Fruit fly (Drosophila melanogaster): ENCODE measurements around the gene CG34041.
A peak's percentile ranks its signal among the peaks of the same experiment; 100 is the strongest.

CG34041 gene

DNA sequence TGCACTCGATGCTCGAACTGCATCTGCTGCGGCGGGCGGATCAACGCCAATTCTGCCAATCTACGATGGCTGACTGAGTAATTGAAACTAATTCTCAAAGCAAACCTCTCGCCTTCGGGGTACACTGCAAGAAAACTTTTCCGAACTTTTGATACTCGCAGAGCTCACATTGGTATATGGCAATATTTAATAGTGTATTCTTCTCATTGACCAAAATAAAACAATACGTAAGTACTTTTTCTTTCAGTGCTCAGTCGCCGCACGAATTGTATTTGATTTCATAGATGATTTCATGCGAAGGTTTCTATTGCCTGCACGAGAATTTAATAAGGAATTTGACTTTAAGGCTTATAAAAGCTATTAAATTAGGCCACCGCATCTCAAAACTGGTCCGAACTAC, 17.8 kb downstream of the CG34041 start:
- no peak for TF ChIP-seq CG8478 (optimal IDR thresholded peaks at IDR 0.05)

DNA sequence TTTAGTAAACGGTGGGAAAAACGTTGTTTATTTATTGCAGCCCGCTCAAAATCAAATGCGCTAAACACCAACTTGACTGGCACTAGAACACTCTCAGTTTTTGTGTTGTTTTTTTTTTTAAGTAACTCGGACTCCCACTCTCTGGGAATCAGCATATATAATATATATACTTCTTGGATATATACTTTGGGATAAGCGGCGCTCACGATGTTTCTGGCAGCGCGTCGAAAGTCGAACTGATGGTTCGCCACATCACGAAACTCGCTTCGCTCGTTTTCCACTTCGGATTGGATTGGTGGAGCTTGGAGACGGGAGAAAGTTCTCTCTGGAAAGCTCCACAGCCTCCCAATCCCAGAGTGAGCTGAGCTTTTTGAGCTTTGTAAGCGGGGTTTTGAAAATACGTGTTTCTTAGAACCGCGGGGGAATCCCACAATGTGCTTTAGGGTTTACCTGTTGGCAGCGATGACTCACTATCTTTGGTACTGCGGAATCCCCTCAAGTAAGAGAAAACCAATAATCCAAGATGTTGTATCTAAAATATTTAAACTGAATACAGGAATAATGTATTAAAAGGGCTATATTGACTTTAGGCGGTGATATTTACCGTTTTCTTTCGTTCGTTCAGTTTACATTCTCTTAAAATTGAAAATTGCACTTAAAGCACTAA, 19.1 kb downstream of the CG34041 start, which contains the start of gene jdp:
Gene jdp, minus strand, starts transcription at position 239 of the 667 bp plus-strand sequence.
- TF ChIP-seq CG8478 (optimal IDR thresholded peaks at IDR 0.05) (no peak), Dll (optimal IDR thresholded peaks at IDR 0.05) (no peak), pan (optimal IDR thresholded peaks at IDR 0.05) (no peak), EcR (GFP tag; optimal IDR thresholded peaks at IDR 0.05) (no peak), psq (optimal IDR thresholded peaks at IDR 0.05) (no peak), usp (GFP tag; optimal IDR thresholded peaks at IDR 0.05) (no peak)

DNA sequence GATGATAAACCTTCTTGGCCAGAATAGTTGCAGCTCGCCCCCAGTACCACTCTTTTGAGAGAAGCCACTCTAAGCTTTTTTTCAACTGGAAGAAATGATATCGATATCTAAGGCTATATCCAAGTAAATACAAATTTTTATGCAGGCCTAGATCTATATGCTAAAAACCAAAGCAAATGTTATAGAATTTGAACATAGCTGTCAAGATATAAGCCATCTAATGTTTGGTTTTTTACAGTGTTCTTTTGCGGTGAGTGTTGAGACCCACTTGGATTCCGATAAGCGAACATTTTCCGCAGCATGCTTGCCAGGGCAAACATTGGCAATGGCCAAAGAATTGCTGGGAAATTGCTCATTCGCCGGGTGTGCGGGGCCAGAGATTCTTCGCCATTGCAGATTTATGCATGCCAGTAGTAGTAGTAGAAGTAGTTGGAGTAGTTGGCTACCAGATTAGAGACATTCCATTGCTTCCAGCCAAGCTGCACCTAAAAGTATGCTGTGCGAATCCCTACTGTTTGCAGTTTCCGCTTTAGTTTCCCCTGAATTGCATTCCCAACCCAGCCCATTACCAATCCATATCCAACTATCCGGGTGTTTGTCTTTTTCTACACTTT, 21.0 kb downstream of the CG34041 start:
- no peak for TF ChIP-seq EcR (GFP tag; optimal IDR thresholded peaks at IDR 0.05)
- TF ChIP-seq pan (optimal IDR thresholded peaks at IDR 0.05), result no peak
- no peak for TF ChIP-seq psq (optimal IDR thresholded peaks at IDR 0.05)
- TF ChIP-seq usp (GFP tag; optimal IDR thresholded peaks at IDR 0.05), result no peak
- TF ChIP-seq CG8478 (optimal IDR thresholded peaks at IDR 0.05), result no peak

DNA sequence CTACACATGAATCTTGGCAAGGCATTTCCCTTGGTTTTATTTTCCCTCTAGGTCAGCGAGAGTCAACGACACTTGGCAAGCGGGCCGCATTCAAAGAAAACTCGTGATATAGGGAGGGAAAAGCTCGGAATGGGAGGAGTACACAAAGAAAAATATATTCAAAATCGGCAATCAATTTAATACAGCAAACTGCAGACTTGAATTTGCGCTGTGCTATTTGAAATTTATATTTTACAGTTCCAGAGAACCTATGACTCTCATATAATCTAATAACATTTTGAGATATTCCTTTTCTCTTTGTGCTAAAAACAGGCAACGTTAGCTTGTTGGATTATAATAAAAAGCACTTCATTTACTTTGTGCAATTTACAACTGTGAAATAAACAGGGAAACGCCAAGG, 21.7 kb downstream of the CG34041 start:
- TF ChIP-seq CG8478 (optimal IDR thresholded peaks at IDR 0.05) (no peak), psq (optimal IDR thresholded peaks at IDR 0.05) (no peak), Dll (optimal IDR thresholded peaks at IDR 0.05) (no peak), EcR (GFP tag; optimal IDR thresholded peaks at IDR 0.05) (no peak), usp (GFP tag; optimal IDR thresholded peaks at IDR 0.05) (no peak), pan (optimal IDR thresholded peaks at IDR 0.05) (no peak)

DNA sequence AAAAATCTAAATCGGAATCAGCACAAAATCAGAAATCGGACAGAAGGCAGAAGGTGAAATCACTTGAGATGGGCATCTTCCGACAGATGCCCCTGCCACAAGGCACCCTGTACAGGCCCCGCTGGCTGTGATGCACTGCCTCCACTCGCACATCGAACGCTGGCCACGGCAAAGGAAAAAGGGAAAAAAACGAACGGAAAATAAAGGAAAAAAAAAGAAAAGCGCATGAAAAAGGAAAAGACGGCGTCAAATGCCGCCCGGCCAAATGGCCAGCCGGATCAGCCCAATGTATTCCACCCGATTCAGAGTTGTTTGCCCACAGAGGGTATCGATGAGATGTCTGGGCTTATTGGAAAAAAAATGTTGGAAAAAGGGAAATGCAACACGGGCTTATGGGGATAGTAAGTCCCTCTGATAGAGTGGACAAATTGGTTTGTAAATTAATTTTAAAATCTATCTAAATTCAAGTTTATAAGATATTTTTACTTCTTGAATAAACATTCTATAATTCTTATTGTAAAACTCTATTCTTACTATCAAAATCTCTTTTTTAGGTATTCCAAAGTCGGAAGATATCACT, 23.4 kb downstream of the CG34041 start:
- TF ChIP-seq EcR (GFP tag; optimal IDR thresholded peaks at IDR 0.05) (no peak), psq (optimal IDR thresholded peaks at IDR 0.05) (no peak), Dll (optimal IDR thresholded peaks at IDR 0.05) (no peak), pan (optimal IDR thresholded peaks at IDR 0.05) (no peak), usp (GFP tag; optimal IDR thresholded peaks at IDR 0.05) (no peak), CG8478 (optimal IDR thresholded peaks at IDR 0.05) (no peak)

DNA sequence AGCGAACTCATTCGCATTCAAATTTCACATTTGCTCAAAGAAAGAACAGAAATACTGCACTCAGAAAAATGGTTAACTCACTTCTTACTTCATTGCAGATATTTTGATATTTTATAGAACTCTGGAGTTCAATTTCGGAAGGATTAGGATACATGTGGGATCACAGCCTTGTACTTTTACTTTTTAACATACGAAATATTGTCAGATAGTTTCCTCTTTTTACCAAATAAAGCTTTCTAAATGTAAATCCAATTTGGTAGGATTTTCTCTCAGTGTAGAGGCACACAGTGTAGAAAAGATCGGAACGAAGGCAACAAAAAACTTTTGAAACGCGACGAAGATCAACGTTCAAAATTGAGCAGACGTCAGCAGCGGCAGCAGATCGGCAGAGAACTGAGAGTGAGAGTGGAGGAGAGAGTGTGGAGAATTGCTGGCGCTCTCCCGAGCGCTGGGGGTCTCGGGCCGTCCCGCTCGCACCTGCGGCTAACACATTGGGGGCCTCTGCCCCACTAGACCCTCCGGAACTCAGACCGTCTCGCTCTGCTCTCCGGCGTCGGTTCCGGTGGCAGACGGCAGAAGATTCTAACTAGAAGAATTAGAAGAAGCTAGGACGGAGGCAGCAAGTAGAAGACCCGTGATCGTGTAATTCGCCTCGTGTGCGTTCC, 24.3 kb downstream of the CG34041 start, which contains the start of gene tmod:
Gene tmod, plus strand, starts transcription at position 619 of the 665 bp plus-strand sequence.
- TF ChIP-seq Dll (optimal IDR thresholded peaks at IDR 0.05) (peak; percentile 82), psq (optimal IDR thresholded peaks at IDR 0.05) (no peak)

DNA sequence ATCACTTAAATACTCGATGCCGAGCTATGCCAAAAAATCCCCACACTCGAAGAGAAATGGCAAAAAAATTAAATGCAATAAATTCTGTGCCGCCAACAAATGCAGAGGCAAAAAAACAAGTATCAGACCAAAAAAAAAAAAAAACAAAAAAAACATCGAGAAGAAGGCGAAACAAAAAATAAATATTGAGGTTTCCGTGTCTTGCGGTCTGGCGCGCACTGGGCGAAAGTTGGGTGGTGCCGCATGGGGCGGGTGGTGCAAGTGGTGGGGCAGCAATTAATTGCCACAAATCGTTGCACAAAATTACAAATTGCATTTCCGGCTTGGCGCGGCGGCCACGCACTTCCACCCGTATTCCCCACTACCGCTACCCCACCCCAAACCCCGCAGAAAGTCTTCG, 26.6 kb downstream of the CG34041 start:
- TF ChIP-seq CG8478 (optimal IDR thresholded peaks at IDR 0.05) (no peak), EcR (GFP tag; optimal IDR thresholded peaks at IDR 0.05) (no peak), pan (optimal IDR thresholded peaks at IDR 0.05) (no peak), psq (optimal IDR thresholded peaks at IDR 0.05) (no peak), Dll (optimal IDR thresholded peaks at IDR 0.05) (no peak), usp (GFP tag; optimal IDR thresholded peaks at IDR 0.05) (no peak)

DNA sequence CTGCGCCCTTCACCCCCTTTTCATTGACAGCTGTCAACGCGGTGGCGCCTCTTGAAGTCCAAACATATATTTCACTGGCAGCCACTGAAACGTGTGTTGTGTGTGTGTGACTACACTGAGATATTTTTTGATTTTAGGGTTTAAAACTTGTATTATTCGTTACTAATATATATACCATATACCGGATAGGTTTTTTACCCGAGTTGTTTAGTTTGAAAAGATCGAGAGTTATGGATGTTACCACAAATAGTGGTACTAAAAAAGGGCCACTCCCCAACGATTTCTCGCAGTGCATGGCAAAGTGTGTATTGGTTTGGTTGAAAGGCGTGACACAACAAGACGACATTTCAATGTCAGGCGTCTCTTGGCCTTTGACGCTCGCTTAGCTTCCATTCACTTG, 28.6 kb downstream of the CG34041 start:
- no peak for TF ChIP-seq usp (GFP tag; optimal IDR thresholded peaks at IDR 0.05)
- TF ChIP-seq CG8478 (optimal IDR thresholded peaks at IDR 0.05), result no peak
- no peak for TF ChIP-seq psq (optimal IDR thresholded peaks at IDR 0.05)
- TF ChIP-seq pan (optimal IDR thresholded peaks at IDR 0.05), result no peak
- no peak for TF ChIP-seq Dll (optimal IDR thresholded peaks at IDR 0.05)
- TF ChIP-seq EcR (GFP tag; optimal IDR thresholded peaks at IDR 0.05), result no peak

DNA sequence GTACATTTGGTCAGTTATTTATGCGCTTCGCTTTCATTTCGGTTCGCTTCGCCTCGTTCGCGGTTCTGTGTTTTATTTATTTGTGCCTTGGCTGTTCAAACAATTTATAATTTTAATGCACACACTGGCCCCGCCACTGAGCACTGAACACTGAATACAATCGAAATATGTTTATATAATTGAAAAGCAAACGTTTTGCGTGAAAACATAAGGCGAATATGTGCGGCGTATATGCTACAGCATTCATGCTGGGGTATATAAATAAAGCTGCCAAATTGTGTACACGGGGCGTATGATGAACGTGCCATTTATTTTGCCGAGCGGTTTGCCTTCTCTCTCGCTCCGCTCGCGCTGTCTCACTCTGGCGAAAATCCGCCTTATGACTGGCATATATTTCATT, 29.1 kb downstream of the CG34041 start:
- TF ChIP-seq psq (optimal IDR thresholded peaks at IDR 0.05) (no peak), EcR (GFP tag; optimal IDR thresholded peaks at IDR 0.05) (no peak), pan (optimal IDR thresholded peaks at IDR 0.05) (no peak), Dll (optimal IDR thresholded peaks at IDR 0.05) (no peak), CG8478 (optimal IDR thresholded peaks at IDR 0.05) (no peak), usp (GFP tag; optimal IDR thresholded peaks at IDR 0.05) (no peak)

DNA sequence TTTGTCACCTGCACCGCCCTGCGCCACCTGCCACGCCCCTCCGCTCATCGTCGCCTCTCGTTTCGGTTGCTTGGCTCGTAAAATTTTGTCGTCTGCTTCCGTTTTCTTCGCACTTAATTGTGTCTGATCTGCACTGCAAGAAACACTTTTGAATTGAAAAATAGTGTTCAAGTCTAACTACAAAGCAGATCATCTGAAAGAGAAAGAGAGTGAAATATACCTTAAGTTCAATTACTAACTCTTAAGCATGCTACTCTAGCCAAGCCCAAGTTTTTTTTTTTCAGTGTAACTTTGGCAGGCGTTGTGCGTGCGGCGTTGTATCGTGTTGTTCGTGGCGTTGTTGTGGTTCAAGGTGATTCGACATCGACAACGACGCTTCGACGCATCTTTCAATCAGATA, 32.4 kb downstream of the CG34041 start:
- TF ChIP-seq pan (optimal IDR thresholded peaks at IDR 0.05), result no peak
- no peak for TF ChIP-seq EcR (GFP tag; optimal IDR thresholded peaks at IDR 0.05)
- no peak for TF ChIP-seq psq (optimal IDR thresholded peaks at IDR 0.05)
- TF ChIP-seq Dll (optimal IDR thresholded peaks at IDR 0.05), result no peak
- no peak for TF ChIP-seq usp (GFP tag; optimal IDR thresholded peaks at IDR 0.05)
- no peak for TF ChIP-seq CG8478 (optimal IDR thresholded peaks at IDR 0.05)

DNA sequence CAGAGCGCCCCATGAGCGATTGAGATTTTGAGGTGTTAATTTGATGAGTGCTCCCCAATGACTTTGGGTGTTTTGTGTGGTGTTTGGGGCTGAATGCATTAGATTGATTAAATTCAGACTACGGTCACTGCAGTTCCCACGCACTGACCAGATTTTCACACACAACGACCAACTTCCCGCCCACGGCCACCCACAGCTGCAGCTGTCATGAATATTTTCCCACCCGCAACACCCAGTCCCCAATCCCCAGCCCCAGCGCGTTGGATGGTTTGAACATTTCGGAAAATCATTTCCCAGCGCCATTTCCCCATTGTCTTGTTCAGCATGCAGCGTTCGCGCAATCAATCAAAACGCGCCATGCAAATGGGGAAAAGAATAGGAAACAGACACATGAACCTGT, 33.6 kb downstream of the CG34041 start:
- TF ChIP-seq CG8478 (optimal IDR thresholded peaks at IDR 0.05) (no peak), EcR (GFP tag; optimal IDR thresholded peaks at IDR 0.05) (no peak), Dll (optimal IDR thresholded peaks at IDR 0.05) (no peak), usp (GFP tag; optimal IDR thresholded peaks at IDR 0.05) (no peak), pan (optimal IDR thresholded peaks at IDR 0.05) (no peak), psq (optimal IDR thresholded peaks at IDR 0.05) (no peak)

DNA sequence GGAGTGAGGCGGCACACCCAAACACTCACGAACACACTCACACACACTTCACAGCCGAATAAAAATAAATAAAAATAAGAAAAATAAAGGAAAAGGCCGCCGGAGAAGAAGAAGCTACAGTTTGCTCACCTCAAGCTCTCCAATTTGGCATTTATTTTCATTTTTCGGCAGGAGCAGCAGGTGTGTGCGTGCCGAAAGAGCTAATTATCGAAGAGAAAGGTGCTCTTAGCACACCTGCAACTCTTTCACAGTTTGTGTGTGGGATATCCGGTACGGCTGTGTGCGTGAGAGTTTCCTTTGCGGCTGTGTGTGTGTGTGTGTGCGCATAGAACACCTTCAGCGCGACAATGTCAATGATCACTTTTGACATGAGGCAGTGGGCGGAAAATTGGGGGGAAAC, 37.2 kb downstream of the CG34041 start:
- TF ChIP-seq EcR (GFP tag; optimal IDR thresholded peaks at IDR 0.05) (no peak), CG8478 (optimal IDR thresholded peaks at IDR 0.05) (no peak), psq (optimal IDR thresholded peaks at IDR 0.05) (no peak), Dll (optimal IDR thresholded peaks at IDR 0.05) (no peak), pan (optimal IDR thresholded peaks at IDR 0.05) (no peak), usp (GFP tag; optimal IDR thresholded peaks at IDR 0.05) (no peak)
